Fruit fly (Drosophila melanogaster) whole organism, pupa: Measurements from ENCODE around the gene PK2-R2.

Experiments
- CG10348 ChIP-seq: fragments of 200-800 bp; sonication (Bioruptor generic); IDR thresholded peaks from 2 replicates; pipeline ENCODE4 v1.3.6; 2022; ENCODE audit warnings: missing biosample characterization, missing genetic modification characterization
- CG14655 ChIP-seq: fragments of 200-800 bp; sonication (Bioruptor generic); optimal IDR thresholded peaks from 3 replicates; lab custom pipeline; 2017; ENCODE audit warnings: mild to moderate bottlenecking, missing biosample characterization, missing genetic modification reagents, missing genetic modification characterization
- CG4496 ChIP-seq: fragments of 200-800 bp; sonication (Bioruptor generic); IDR thresholded peaks from 3 replicates; pipeline ENCODE4 v1.3.6; 2022; ENCODE audit warnings: missing biosample characterization, missing genetic modification characterization
- CG8159 ChIP-seq: fragments of 200-800 bp; sonication (Bioruptor generic); optimal IDR thresholded peaks from 3 replicates; lab custom pipeline; 2018; ENCODE audit warnings: missing biosample characterization, mild to moderate bottlenecking, missing genetic modification characterization, moderate library complexity
- EcR ChIP-seq: fragments of 200-800 bp; sonication (Bioruptor generic); optimal IDR thresholded peaks from 3 replicates; lab custom pipeline; 2019; ENCODE audit warnings: missing biosample characterization, missing genetic modification characterization, mild to moderate bottlenecking, moderate library complexity, missing genetic modification reagents
- Pif1A ChIP-seq: fragments of 200-800 bp; sonication (Bioruptor generic); optimal IDR thresholded peaks from 3 replicates; lab custom pipeline; 2016; ENCODE audit warnings: missing biosample characterization, missing genetic modification characterization
- Pif1B ChIP-seq: fragments of 200-800 bp; sonication (Bioruptor generic); optimal IDR thresholded peaks from 3 replicates; lab custom pipeline; 2016; ENCODE audit warnings: missing biosample characterization, missing genetic modification characterization
- gl ChIP-seq: fragments of 200-800 bp; sonication (Bioruptor generic); optimal IDR thresholded peaks from 2 replicates; lab custom pipeline; 2018; ENCODE audit warnings: missing biosample characterization, mild to moderate bottlenecking, missing genetic modification characterization

Gene PK2-R2

dm6 chr3R:13285110-13285509, 48.9 kb downstream of the PK2-R2 start:
- TF ChIP-seq Pif1A (GFP tag; lab: Kevin White, UChicago), result no peak
- no peak for TF ChIP-seq CG14655 (GFP tag; lab: Kevin White, UChicago)

DNA sequence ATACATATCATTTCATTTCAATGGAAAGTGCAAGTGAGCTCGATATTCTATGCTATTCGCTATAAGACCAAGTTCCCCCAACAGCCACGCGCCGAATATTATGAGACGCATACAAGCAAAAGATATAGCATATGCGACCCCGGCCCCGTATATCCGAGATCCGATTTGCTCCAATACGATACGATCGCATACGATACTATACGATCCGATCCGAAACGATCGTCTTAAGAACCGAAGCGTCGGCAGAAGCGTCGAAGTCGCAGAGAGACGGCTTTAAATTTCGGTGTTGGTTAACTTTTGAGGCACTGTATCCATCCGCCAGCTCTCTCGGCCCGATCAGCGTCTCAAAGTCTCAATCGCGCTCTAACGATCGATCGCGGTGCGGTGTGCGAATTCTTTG, 54.5 kb downstream of the PK2-R2 start, which contains the start of gene CG8630:
Gene CG8630, plus strand, starts transcription at position 303 of the 400 bp plus-strand sequence.
- TF ChIP-seq CG10348 (GFP tag; lab: Robert Waterston, UW), result no peak
- no peak for TF ChIP-seq Pif1B (GFP tag; lab: Kevin White, UChicago)
- no peak for TF ChIP-seq gl (tag; lab: Kevin White, UChicago)
- TF ChIP-seq EcR, result no peak
- no peak for TF ChIP-seq CG8159 (tag; lab: Kevin White, UChicago)
- TF ChIP-seq CG4496 (GFP tag; lab: Robert Waterston, UW), result 0 out of 3 replicates have a peak, but pooled peaks have one; percentile 12
